Worm (Caenorhabditis elegans) whole organism, early embryonic: Measurements from ENCODE around the gene F28F8.7.

Source experiments
- B0310.2 ChIP-seq: sonication (generic microtip); optimal IDR thresholded peaks from 2 replicates; lab custom pipeline; 2016; ENCODE audit warnings: mild to moderate bottlenecking, missing genetic modification characterization, missing compliant biosample characterization
- F13C5.2 ChIP-seq: sonication (generic microtip); optimal IDR thresholded peaks from 2 replicates; lab custom pipeline; 2017; ENCODE audit warnings: mild to moderate bottlenecking, missing genetic modification characterization, inconsistent platforms, missing compliant biosample characterization
- aly-1 ChIP-seq: sonication (generic microtip); optimal IDR thresholded peaks from 2 replicates; lab custom pipeline; 2016; ENCODE audit warnings: missing genetic modification characterization, missing compliant biosample characterization
- ama-1 ChIP-seq: fragments of 150-350 bp; optimal IDR thresholded peaks from 2 replicates; lab custom pipeline; 2014
- ceh-13 ChIP-seq: fragments of 200-800 bp; sonication (Bioruptor generic); optimal IDR thresholded peaks from 2 replicates; lab custom pipeline; 2018; ENCODE audit warnings: mild to moderate bottlenecking, missing genetic modification characterization, missing compliant biosample characterization
- ceh-36 ChIP-seq: sonication (generic microtip); optimal IDR thresholded peaks from 2 replicates; lab custom pipeline; 2016; ENCODE audit warnings: missing genetic modification characterization, inconsistent platforms, missing compliant biosample characterization
- ets-7 ChIP-seq: sonication (generic microtip); optimal IDR thresholded peaks from 2 replicates; lab custom pipeline; 2016; ENCODE audit warnings: missing genotype, missing genetic modification characterization, missing compliant biosample characterization
- flt-1 ChIP-seq: fragments of 200-800 bp; sonication (Bioruptor generic); IDR thresholded peaks from 2 replicates; pipeline ENCODE4 v1.3.6; 2022; ENCODE audit warnings: missing genetic modification characterization, missing compliant biosample characterization
- hmbx-1 ChIP-seq: sonication (generic microtip); optimal IDR thresholded peaks from 2 replicates; lab custom pipeline; 2016; ENCODE audit warnings: mild to moderate bottlenecking, missing genetic modification characterization, missing compliant biosample characterization
- hmg-4 ChIP-seq: fragments of 200-800 bp; sonication (Bioruptor generic); optimal IDR thresholded peaks from 2 replicates; lab custom pipeline; 2018; ENCODE audit warnings: mild to moderate bottlenecking, missing genetic modification characterization, missing compliant biosample characterization
- hnd-1 ChIP-seq: sonication (generic microtip); optimal IDR thresholded peaks from 2 replicates; lab custom pipeline; 2016; ENCODE audit warnings: missing genetic modification characterization, missing compliant biosample characterization
- pes-1 ChIP-seq: fragments of 200-800 bp; sonication (Bioruptor generic); IDR thresholded peaks from 2 replicates; pipeline ENCODE4 v1.3.6; 2022; ENCODE audit warnings: missing genetic modification reagents, missing genetic modification characterization, missing compliant biosample characterization
- scrt-1 ChIP-seq: fragments of 200-800 bp; sonication (Bioruptor generic); IDR thresholded peaks from 2 replicates; pipeline ENCODE4 v1.3.6; 2022; ENCODE audit warnings: missing genetic modification characterization, missing compliant biosample characterization
- sea-1 ChIP-seq: fragments of 200-800 bp; sonication (Bioruptor generic); conservative IDR thresholded peaks from 2 replicates; pipeline ENCODE4 v1.3.6; 2022; ENCODE audit warnings: missing genetic modification characterization, missing compliant biosample characterization
- tbx-11 ChIP-seq: fragments of 200-800 bp; sonication (Bioruptor generic); IDR thresholded peaks from 2 replicates; pipeline ENCODE4 v1.3.6; 2022; ENCODE audit warnings: missing genetic modification characterization, missing compliant biosample characterization
- tbx-37 ChIP-seq: fragments of 200-800 bp; sonication (Bioruptor generic); conservative IDR thresholded peaks from 2 replicates; pipeline ENCODE4 v1.3.6; 2022; ENCODE audit warnings: missing genetic modification reagents, missing genetic modification characterization, missing compliant biosample characterization
- tra-4 ChIP-seq: sonication (generic microtip); optimal IDR thresholded peaks from 2 replicates; lab custom pipeline; 2017; ENCODE audit warnings: missing genetic modification characterization, missing compliant biosample characterization

The F28F8.7 gene

ce11 chrV:15578386-15578785 is 12.0 kb downstream of the F28F8.7 start, which contains the start of gene F28F8.9:
Gene F28F8.9, minus strand, starts transcription at chrV:15578673.
- TF ChIP-seq F13C5.2 (tag; lab: Kevin White, UChicago), result no peak
- TF ChIP-seq flt-1 (GFP tag; lab: Robert Waterston, UW), result no peak
- no peak for TF ChIP-seq hmg-4 (GFP tag; lab: Kevin White, UChicago)
- TF ChIP-seq tbx-37 (GFP tag; lab: Robert Waterston, UW), result no peak
- TF ChIP-seq tra-4, result no peak
- TF ChIP-seq pes-1, result no peak
- TF ChIP-seq aly-1, result no peak
- no peak for TF ChIP-seq tbx-11 (GFP tag; lab: Robert Waterston, UW)
- no peak for TF ChIP-seq ama-1 (lab: Kevin White, UChicago)
- no peak for TF ChIP-seq scrt-1 (GFP tag; lab: Robert Waterston, UW)

DNA sequence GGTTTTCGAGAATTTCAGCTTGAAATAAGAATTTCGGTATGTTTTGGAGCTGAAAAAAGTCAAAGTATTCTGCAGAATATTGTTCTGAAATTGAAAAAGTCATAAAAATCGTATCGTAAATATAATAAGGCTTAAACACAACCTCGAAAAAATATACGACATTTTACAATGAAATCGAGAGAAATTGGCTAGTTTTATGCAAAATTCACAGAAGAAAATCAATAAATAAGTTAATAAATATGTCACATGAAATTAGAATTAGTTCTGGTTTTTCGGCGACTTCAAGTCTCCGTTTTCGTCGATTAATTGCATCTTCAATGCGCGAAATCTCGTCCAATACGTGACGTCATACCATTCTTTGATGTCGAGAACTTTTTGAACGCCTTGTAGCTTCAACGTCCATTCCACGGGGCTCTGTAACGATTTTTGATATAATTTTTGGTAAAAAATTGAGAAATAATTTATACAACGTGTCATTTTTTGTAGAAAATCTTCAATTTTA is 13.0 kb downstream of the F28F8.7 start, which contains the start of gene atx-3:
Gene atx-3, minus strand, starts transcription at position 51 of the 502 bp plus-strand sequence.
- no peak for TF ChIP-seq hmbx-1
- no peak for TF ChIP-seq B0310.2 (tag; lab: Kevin White, UChicago)
- TF ChIP-seq scrt-1 (GFP tag; lab: Robert Waterston, UW), result no peak
- no peak for TF ChIP-seq sea-1
- no peak for TF ChIP-seq hnd-1 (tag; lab: Kevin White, UChicago)
- no peak for TF ChIP-seq ceh-13 (GFP tag; lab: Kevin White, UChicago)
- no peak for TF ChIP-seq tbx-37 (GFP tag; lab: Robert Waterston, UW)
- no peak for TF ChIP-seq hmg-4 (GFP tag; lab: Kevin White, UChicago)
- TF ChIP-seq tbx-11 (GFP tag; lab: Robert Waterston, UW), result no peak

DNA sequence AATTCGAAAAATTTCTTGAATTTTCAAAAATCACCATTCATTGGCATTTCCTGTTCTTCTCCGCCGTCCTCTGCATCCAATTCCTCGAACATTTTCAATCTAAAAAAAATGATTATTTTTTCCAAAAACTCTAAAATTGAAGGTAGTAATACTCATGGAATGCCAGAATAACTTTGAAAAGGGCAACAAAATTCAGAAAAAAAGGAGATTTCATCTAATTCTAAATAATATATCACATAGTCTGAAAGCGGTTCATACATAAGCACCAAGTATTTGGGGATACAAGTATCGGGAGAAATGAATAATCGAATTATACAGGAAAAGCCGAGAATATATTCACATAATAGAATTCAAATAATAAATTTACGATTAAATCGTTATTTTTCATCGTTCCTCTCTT is 15.1 kb downstream of the F28F8.7 start, which contains the start of gene mdt-28:
Gene mdt-28, minus strand, starts transcription at position 101 of the 400 bp plus-strand sequence.
- no peak for TF ChIP-seq sea-1

- no peak for TF ChIP-seq aly-1
- TF ChIP-seq hmbx-1, result no peak
- TF ChIP-seq flt-1 (GFP tag; lab: Robert Waterston, UW), result no peak
- TF ChIP-seq tra-4, result no peak
- TF ChIP-seq tbx-11 (GFP tag; lab: Robert Waterston, UW), result no peak
- TF ChIP-seq hnd-1 (tag; lab: Kevin White, UChicago), result no peak
- TF ChIP-seq ceh-13 (GFP tag; lab: Kevin White, UChicago), result no peak
- TF ChIP-seq pes-1, result no peak
- TF ChIP-seq ets-7, result no peak
- TF ChIP-seq sea-1, result no peak
- TF ChIP-seq ceh-36 (tag; lab: Kevin White, UChicago), result no peak
- no peak for TF ChIP-seq F13C5.2 (tag; lab: Kevin White, UChicago)
- no peak for TF ChIP-seq scrt-1 (GFP tag; lab: Robert Waterston, UW)
- no peak for TF ChIP-seq tbx-37 (GFP tag; lab: Robert Waterston, UW)
- no peak for TF ChIP-seq ama-1 (lab: Kevin White, UChicago)
- TF ChIP-seq hmg-4 (GFP tag; lab: Kevin White, UChicago), result no peak
Measured at ce11 chrV:15572613-15573012, 17.8 kb downstream of the F28F8.7 start, which contains the start of gene fbxa-94. Gene fbxa-94, plus strand, starts transcription at chrV:15572913.

DNA sequence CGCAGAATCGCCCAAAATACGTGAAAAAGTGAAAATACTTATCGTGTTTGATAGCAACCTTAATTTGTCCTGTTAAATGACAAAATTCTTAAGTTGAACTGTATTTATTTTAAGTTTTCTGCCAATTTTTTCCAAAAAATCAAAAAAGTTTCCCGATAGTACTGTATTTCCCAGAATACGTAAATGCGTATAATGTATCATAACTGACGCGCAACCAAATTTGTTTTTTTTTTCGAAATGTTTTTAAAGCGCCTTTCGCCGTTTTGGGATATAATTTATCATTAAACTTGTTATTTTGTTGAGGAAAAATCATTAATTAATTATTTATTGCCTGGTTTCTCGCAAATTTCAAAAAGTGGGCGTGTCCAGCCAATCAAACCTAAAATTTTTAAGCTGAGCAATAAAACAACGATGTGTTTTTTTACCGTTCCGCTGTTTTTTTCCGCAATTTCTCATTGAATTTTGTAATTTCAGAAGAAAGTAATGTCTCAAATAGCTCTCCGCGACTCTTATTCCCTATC is 19.4 kb downstream of the F28F8.7 start, which contains the start of gene fbxa-95:
Gene fbxa-95, plus strand, starts transcription at position 471 of the 521 bp plus-strand sequence.
- no peak for TF ChIP-seq pes-1
- TF ChIP-seq ets-7, result no peak

DNA sequence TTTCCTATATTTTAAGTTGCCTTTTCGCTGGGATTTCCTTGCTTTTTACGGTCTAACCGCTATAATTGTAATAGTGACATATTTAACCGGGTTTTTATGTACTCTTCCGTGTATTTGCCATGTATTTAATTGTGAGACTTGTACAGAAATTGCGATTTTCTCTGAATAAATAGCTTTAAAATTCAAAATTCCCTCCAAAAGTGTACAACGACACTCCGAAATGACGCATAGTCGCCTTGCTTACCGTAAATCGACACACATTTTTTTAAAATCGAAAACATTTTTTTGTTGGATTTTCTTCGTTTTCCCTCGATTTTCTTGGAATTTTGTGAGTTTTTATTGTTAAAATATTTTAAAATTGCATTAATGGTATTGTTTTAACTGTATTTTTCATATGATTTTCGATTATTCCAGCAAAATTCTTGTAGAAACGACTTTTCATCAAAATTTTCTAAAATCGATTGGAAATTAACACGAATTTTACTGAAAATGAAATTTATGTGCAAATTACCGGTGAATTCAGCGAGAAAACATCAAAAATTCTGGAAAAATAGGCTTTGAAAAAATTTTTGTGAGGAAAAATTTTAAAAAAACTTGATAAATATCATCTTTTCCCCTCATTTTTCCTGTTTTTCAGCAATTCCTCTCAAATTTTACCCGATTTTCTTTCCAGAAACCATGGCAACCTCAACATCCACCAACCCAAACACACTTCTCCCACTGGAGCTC is 20.6 kb downstream of the F28F8.7 start, which contains the start of gene lsm-5:
Gene lsm-5, plus strand, starts transcription at position 679 of the 729 bp plus-strand sequence.
- no peak for TF ChIP-seq pes-1

ce11 chrV:15568381-15568780 is 22.0 kb downstream of the F28F8.7 start:
- TF ChIP-seq ceh-36 (tag; lab: Kevin White, UChicago), result no peak

- TF ChIP-seq hmbx-1, result no peak
- TF ChIP-seq aly-1, result no peak
Measured at ce11 chrV:15567344-15567804, 23.0 kb downstream of the F28F8.7 start, which contains the start of gene acs-2. Gene acs-2, plus strand, starts transcription at chrV:15567394.

DNA sequence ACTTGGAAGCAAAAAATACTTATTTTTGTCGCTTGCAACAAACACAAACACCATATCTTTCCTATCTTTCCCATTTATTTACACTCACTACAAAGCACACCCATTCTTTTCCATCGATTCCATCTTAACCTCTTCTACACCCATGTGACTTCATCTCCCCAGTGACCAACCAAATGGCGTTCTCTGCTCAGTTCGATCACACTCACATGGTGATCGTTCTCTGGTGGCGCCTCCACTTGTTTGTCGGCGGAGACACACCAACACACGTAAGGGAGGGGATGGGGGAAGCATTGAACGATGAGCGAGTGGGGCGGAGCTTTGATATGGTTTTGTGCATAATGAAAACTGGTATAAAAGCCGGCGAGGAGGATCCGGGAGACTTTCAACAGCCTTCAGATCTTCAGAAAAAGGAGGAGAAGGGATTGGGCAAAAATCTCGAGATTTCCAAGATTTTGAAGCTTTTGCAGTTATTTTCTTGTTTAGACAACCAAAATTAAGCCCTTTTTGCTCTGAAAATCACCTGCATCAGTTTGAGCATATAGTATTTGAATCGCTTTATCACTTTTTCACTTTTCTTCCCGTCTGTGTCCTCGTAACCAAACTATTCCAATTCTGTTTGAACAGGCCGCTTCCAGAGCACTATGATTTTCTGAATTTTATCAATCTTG is 23.8 kb downstream of the F28F8.7 start:
- TF ChIP-seq pes-1 (no peak), tra-4 (no peak), ceh-13 (GFP tag; lab: Kevin White, UChicago) (no peak), hnd-1 (tag; lab: Kevin White, UChicago) (no peak), F13C5.2 (tag; lab: Kevin White, UChicago) (no peak), B0310.2 (tag; lab: Kevin White, UChicago) (no peak), aly-1 (no peak), hmbx-1 (no peak), sea-1 (no peak), tbx-11 (GFP tag; lab: Robert Waterston, UW) (no peak), ceh-36 (tag; lab: Kevin White, UChicago) (no peak), tbx-37 (GFP tag; lab: Robert Waterston, UW) (no peak), flt-1 (GFP tag; lab: Robert Waterston, UW) (no peak), scrt-1 (GFP tag; lab: Robert Waterston, UW) (no peak), hmg-4 (GFP tag; lab: Kevin White, UChicago) (no peak), ets-7 (no peak), ama-1 (lab: Kevin White, UChicago) (no peak)
